Fruit fly (Drosophila melanogaster): ENCODE measurements around the gene Atac3.

Gene Atac3

DNA sequence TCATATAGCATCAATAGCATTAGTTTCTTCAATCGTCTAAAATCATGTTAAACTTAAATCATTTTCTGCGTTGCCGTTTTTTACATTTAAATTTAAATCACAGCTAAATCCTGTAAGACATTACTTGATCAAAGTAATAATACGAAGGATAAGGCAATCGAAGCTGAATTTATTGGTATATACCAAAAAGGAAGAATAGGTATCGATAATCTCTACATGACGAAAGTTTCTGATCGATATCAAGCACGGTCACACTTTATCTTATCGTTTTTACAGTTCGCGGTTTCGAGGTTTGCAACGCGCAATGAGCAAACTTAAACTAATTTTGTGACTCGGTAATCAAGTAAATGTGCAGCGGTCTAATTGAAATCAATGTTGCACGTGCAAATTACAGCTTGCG is at the start of gene Atac3, which contains the start of gene Ptpmeg (continued):
- TF ChIP-seq crc (GFP tag; optimal IDR thresholded peaks at IDR 0.05) (no peak), Lhr (GFP tag; optimal IDR thresholded peaks at IDR 0.05) (peak; percentile 58), CG6272 (GFP tag; IDR thresholded peaks at IDR 0.05) (no peak), B-H2 (GFP tag; optimal IDR thresholded peaks at IDR 0.05) (no peak), CG17568 (GFP tag; optimal IDR thresholded peaks at IDR 0.05) (no peak), shn (GFP tag; optimal IDR thresholded peaks at IDR 0.05) (no peak), CG13624 (GFP tag; optimal IDR thresholded peaks at IDR 0.05) (no peak), repo (GFP tag; optimal IDR thresholded peaks at IDR 0.05) (no peak), Ets65A (GFP tag) (no peak), CG14667 (GFP tag; IDR thresholded peaks at IDR 0.05) (no peak), inv (GFP tag; IDR thresholded peaks at IDR 0.05; ENCODE audit: partially characterized antibody) (0 out of 2 replicates have a peak, but pooled peaks have one; percentile 20), CG10209 (GFP tag; optimal IDR thresholded peaks at IDR 0.05) (no peak), Nf-YC (tag; optimal IDR thresholded peaks at IDR 0.05) (peak; percentile 27), YL-1 (GFP tag; optimal IDR thresholded peaks at IDR 0.05) (peak; percentile 43), chm (GFP tag; IDR thresholded peaks at IDR 0.05) (no peak), CG42726 (GFP tag; IDR thresholded peaks at IDR 0.05; ENCODE audit: partially characterized antibody) (no peak), Abd-B (GFP tag; optimal IDR thresholded peaks at IDR 0.05) (no peak), CG34422 (GFP tag; IDR thresholded peaks at IDR 0.05) (no peak), dan (GFP tag; IDR thresholded peaks at IDR 0.05) (no peak), CG2712 (tag; optimal IDR thresholded peaks at IDR 0.05) (peak; percentile 14), Bgb (GFP tag; IDR thresholded peaks at IDR 0.05; ENCODE audit: partially characterized antibody) (peak; percentile 18; the same call in 1 of the 2 replicates), ac (GFP tag; optimal IDR thresholded peaks at IDR 0.05) (no peak), nmo (GFP tag; optimal IDR thresholded peaks at IDR 0.05) (peak; percentile 52), CG2202 (tag; optimal IDR thresholded peaks at IDR 0.05) (no peak), CG15073 (GFP tag; optimal IDR thresholded peaks at IDR 0.05) (no peak), Hr39 (optimal IDR thresholded peaks at IDR 0.05) (no peak), lilli (GFP tag; optimal IDR thresholded peaks at IDR 0.05) (no peak), gt (GFP tag; IDR thresholded peaks at IDR 0.05) (no peak), pb (GFP tag; optimal IDR thresholded peaks at IDR 0.05) (no peak), Atf3 (GFP tag; optimal IDR thresholded peaks at IDR 0.05) (no peak), onecut (GFP tag; IDR thresholded peaks at IDR 0.05) (no peak), crp (GFP tag; optimal IDR thresholded peaks at IDR 0.05) (no peak), CG8478 (optimal IDR thresholded peaks at IDR 0.05) (no peak), Hand (GFP tag; optimal IDR thresholded peaks at IDR 0.05) (no peak), sna (GFP tag; IDR thresholded peaks at IDR 0.05; ENCODE audit: partially characterized antibody) (peak; percentile 46; the same call in 1 of the 2 replicates), CoRest (tag; optimal IDR thresholded peaks at IDR 0.05) (peak; percentile 56), CHES-1-like (GFP tag; optimal IDR thresholded peaks at IDR 0.05) (no peak), ems (GFP tag; optimal IDR thresholded peaks at IDR 0.05) (no peak), CG12744 (GFP tag; optimal IDR thresholded peaks at IDR 0.05) (no peak), CG9817 (tag; optimal IDR thresholded peaks at IDR 0.05) (no peak), NC2α (GFP tag; optimal IDR thresholded peaks at IDR 0.05) (no peak), dmrt99B (tag; optimal IDR thresholded peaks at IDR 0.05) (no peak), sens (GFP tag) (no peak), CG13287 (GFP tag; IDR thresholded peaks at IDR 0.05; ENCODE audit: partially characterized antibody) (peak; percentile 68), CG7745 (tag; optimal IDR thresholded peaks at IDR 0.05) (no peak), CG18011 (GFP tag; optimal IDR thresholded peaks at IDR 0.05) (no peak), Ptx1 (GFP tag; IDR thresholded peaks at IDR 0.05) (no peak), abd-A (tag; optimal IDR thresholded peaks at IDR 0.05) (no peak), Asciz (GFP tag; optimal IDR thresholded peaks at IDR 0.05) (no peak), CG15269 (tag; optimal IDR thresholded peaks at IDR 0.05) (no peak), CG6791 (GFP tag; IDR thresholded peaks at IDR 0.05; ENCODE audit: partially characterized antibody) (peak; percentile 57; the same call in 1 of the 3 replicates), disco-r (GFP tag; optimal IDR thresholded peaks at IDR 0.05) (no peak)
